Fruit fly (Drosophila melanogaster) whole organism, embryonic: Measurements from ENCODE around the gene Cyp4d1.

Source experiments
- Bteb2 ChIP-seq: fragments of 200-800 bp; sonication (Bioruptor generic); optimal IDR thresholded peaks from 2 replicates; lab custom pipeline; 2016; ENCODE audit warnings: missing biosample characterization, missing genetic modification characterization
- CG12236 ChIP-seq: fragments of 200-800 bp; sonication (Bioruptor generic); optimal IDR thresholded peaks from 2 replicates; lab custom pipeline; 2016; ENCODE audit warnings: missing biosample characterization, missing genetic modification characterization
- CG16813 ChIP-seq: fragments of 200-800 bp; sonication (Bioruptor generic); IDR thresholded peaks from 3 replicates; pipeline ENCODE4 v1.3.6; 2022; ENCODE audit warnings: missing biosample characterization, missing genetic modification characterization; ENCODE audit not compliant: partially characterized antibody
- CG17359 ChIP-seq: fragments of 200-800 bp; sonication (Bioruptor generic); optimal IDR thresholded peaks from 3 replicates; lab custom pipeline; 2018; ENCODE audit warnings: missing biosample characterization, mild to moderate bottlenecking, missing genetic modification characterization, moderate library complexity
- CG18011 ChIP-seq: fragments of 200-800 bp; sonication (Bioruptor generic); optimal IDR thresholded peaks from 2 replicates; lab custom pipeline; 2017; ENCODE audit warnings: missing biosample characterization, missing genetic modification characterization, mild to moderate bottlenecking, moderate library complexity, missing genotype
- CG1832 ChIP-seq: fragments of 200-800 bp; sonication (Bioruptor generic); optimal IDR thresholded peaks from 2 replicates; lab custom pipeline; 2017; ENCODE audit warnings: missing biosample characterization, mild to moderate bottlenecking, missing genetic modification characterization, inconsistent platforms
- CG2889 ChIP-seq: fragments of 200-800 bp; sonication (Bioruptor generic); IDR thresholded peaks from 3 replicates; pipeline ENCODE4 v1.3.6; 2022; ENCODE audit warnings: missing biosample characterization, missing genetic modification characterization
- CG30431 ChIP-seq: fragments of 200-800 bp; sonication (Bioruptor generic); optimal IDR thresholded peaks from 2 replicates; lab custom pipeline; 2017; ENCODE audit warnings: missing biosample characterization, missing genetic modification characterization
- CG3995 ChIP-seq: fragments of 200-800 bp; sonication (Bioruptor generic); optimal IDR thresholded peaks from 3 replicates; lab custom pipeline; 2016; ENCODE audit warnings: missing biosample characterization, missing genetic modification characterization
- CG4617 ChIP-seq: fragments of 200-800 bp; sonication (Bioruptor generic); optimal IDR thresholded peaks from 3 replicates; lab custom pipeline; 2016; ENCODE audit warnings: missing biosample characterization, missing genetic modification characterization, borderline replicate concordance
- CG7839 ChIP-seq: fragments of 200-800 bp; sonication (Bioruptor generic); optimal IDR thresholded peaks from 3 replicates; lab custom pipeline; 2018; ENCODE audit warnings: missing biosample characterization, mild to moderate bottlenecking, missing genetic modification characterization, moderate library complexity
- CG7963 ChIP-seq: fragments of 200-800 bp; sonication (Bioruptor generic); IDR thresholded peaks from 3 replicates; pipeline ENCODE4 v1.3.6; 2022; ENCODE audit warnings: missing biosample characterization, missing genetic modification characterization; ENCODE audit not compliant: partially characterized antibody
- CG8388 ChIP-seq: fragments of 200-800 bp; sonication (Bioruptor generic); optimal IDR thresholded peaks from 2 replicates; lab custom pipeline; 2019; ENCODE audit warnings: missing biosample characterization, mild to moderate bottlenecking, missing genetic modification characterization, moderate library complexity
- Camta ChIP-seq: fragments of 200-800 bp; sonication (Bioruptor generic); optimal IDR thresholded peaks from 2 replicates; lab custom pipeline; 2016; ENCODE audit warnings: missing biosample characterization, missing genetic modification characterization
- CkIIα-i1 ChIP-seq: fragments of 200-800 bp; sonication (Bioruptor generic); IDR thresholded peaks from 2 replicates; pipeline ENCODE4 v1.3.6; 2022; ENCODE audit warnings: missing biosample characterization, missing genetic modification characterization
- CoRest ChIP-seq: fragments of 200-800 bp; sonication (Bioruptor generic); optimal IDR thresholded peaks from 3 replicates; lab custom pipeline; 2018; ENCODE audit warnings: missing biosample characterization, mild to moderate bottlenecking, missing genetic modification characterization, moderate library complexity
- Gug ChIP-seq: fragments of 200-800 bp; sonication (Bioruptor generic); IDR thresholded peaks from 4 replicates; pipeline ENCODE4 v1.3.6; 2022; ENCODE audit warnings: missing biosample characterization, missing genetic modification characterization
- Hey ChIP-seq: fragments of 200-800 bp; sonication (Bioruptor generic); optimal IDR thresholded peaks from 3 replicates; lab custom pipeline; 2018; ENCODE audit warnings: missing biosample characterization, mild to moderate bottlenecking, missing genetic modification characterization
- Hr78 ChIP-seq, 2 experiments: fragments of 200-800 bp in 1 of 2; fragments of >200 bp in 1 of 2; sonication (Bioruptor generic) in 1 of 2; optimal IDR thresholded peaks; 2 replicates each; lab custom pipeline; 2017 to 2019; ENCODE audit warnings: missing biosample characterization in 2 of 2, missing genetic modification characterization in 2 of 2, mild to moderate bottlenecking in 1 of 2, moderate library complexity in 1 of 2
- NK7.1 ChIP-seq: fragments of 200-800 bp; sonication (Bioruptor generic); optimal IDR thresholded peaks from 3 replicates; lab custom pipeline; 2016; ENCODE audit warnings: missing biosample characterization, missing genetic modification characterization
- Scr ChIP-seq: fragments of 200-800 bp; sonication (Bioruptor generic); IDR thresholded peaks from 2 replicates; pipeline ENCODE4 v1.3.6; 2022; ENCODE audit warnings: missing biosample characterization, missing genetic modification characterization; ENCODE audit not compliant: partially characterized antibody
- Ssrp ChIP-seq: fragments of 200-800 bp; sonication (Bioruptor generic); optimal IDR thresholded peaks from 2 replicates; lab custom pipeline; 2018; ENCODE audit warnings: missing biosample characterization, mild to moderate bottlenecking, missing genetic modification characterization, moderate library complexity
- Xrp1 ChIP-seq: fragments of 200-800 bp; sonication (Bioruptor generic); IDR thresholded peaks from 2 replicates; pipeline ENCODE4 v1.3.6; 2022; ENCODE audit warnings: missing biosample characterization, missing genetic modification characterization
- ab ChIP-seq: fragments of 200-800 bp; sonication (Bioruptor generic); optimal IDR thresholded peaks from 2 replicates; lab custom pipeline; 2016; ENCODE audit warnings: missing biosample characterization, missing genetic modification characterization
- ac ChIP-seq: fragments of 200-800 bp; sonication (Bioruptor generic); optimal IDR thresholded peaks from 3 replicates; lab custom pipeline; 2017; ENCODE audit warnings: missing biosample characterization, mild to moderate bottlenecking, missing genetic modification characterization
- amos ChIP-seq: fragments of 200-800 bp; sonication (Bioruptor generic); IDR thresholded peaks from 2 replicates; pipeline ENCODE4 v1.3.6; 2022; ENCODE audit warnings: missing biosample characterization, missing genetic modification characterization; ENCODE audit not compliant: partially characterized antibody
- bigmax ChIP-seq: fragments of 200-800 bp; sonication (Bioruptor generic); optimal IDR thresholded peaks from 2 replicates; lab custom pipeline; 2018; ENCODE audit warnings: missing biosample characterization, mild to moderate bottlenecking, missing genetic modification characterization
- cad ChIP-seq: fragments of >200 bp; optimal IDR thresholded peaks from 2 replicates; lab custom pipeline; 2017; ENCODE audit warnings: missing biosample characterization, missing genetic modification characterization
- corto ChIP-seq: fragments of 200-800 bp; sonication (Bioruptor generic); optimal IDR thresholded peaks from 2 replicates; lab custom pipeline; 2016; ENCODE audit warnings: missing biosample characterization, mild to moderate bottlenecking, missing genetic modification characterization, moderate library complexity
- dati ChIP-seq: fragments of 200-800 bp; sonication (Bioruptor generic); IDR thresholded peaks from 2 replicates; pipeline ENCODE4 v1.3.6; 2022; ENCODE audit warnings: missing biosample characterization, missing genetic modification characterization
- eve ChIP-seq, 2 experiments: fragments of >200 bp; optimal IDR thresholded peaks; 2 replicates each; lab custom pipeline; 2017; ENCODE audit warnings: missing biosample characterization in 2 of 2, missing genetic modification characterization in 2 of 2
- gt ChIP-seq: fragments of 200-800 bp; sonication (Bioruptor generic); IDR thresholded peaks from 2 replicates; pipeline ENCODE4 v1.3.6; 2022; ENCODE audit warnings: missing biosample characterization, missing genetic modification characterization
- hbn ChIP-seq: fragments of 200-800 bp; sonication (Bioruptor generic); IDR thresholded peaks from 2 replicates; pipeline ENCODE4 v1.3.6; 2022; ENCODE audit warnings: missing biosample characterization, missing genetic modification characterization; ENCODE audit not compliant: partially characterized antibody
- luna ChIP-seq: fragments of 200-800 bp; sonication (Bioruptor generic); optimal IDR thresholded peaks from 2 replicates; lab custom pipeline; 2016; ENCODE audit warnings: missing biosample characterization, missing genetic modification characterization
- maf-S ChIP-seq: fragments of 200-800 bp; sonication (Bioruptor generic); optimal IDR thresholded peaks from 2 replicates; lab custom pipeline; 2016; ENCODE audit warnings: missing biosample characterization, missing genetic modification characterization
- pnt ChIP-seq: fragments of 200-800 bp; sonication (Bioruptor generic); optimal IDR thresholded peaks from 3 replicates; lab custom pipeline; 2016; ENCODE audit warnings: missing biosample characterization, missing genetic modification characterization
- sc ChIP-seq, 3 experiments: fragments of >200 bp in 2 of 3; fragments of 200-800 bp in 1 of 3; sonication (Bioruptor generic) in 1 of 3; optimal IDR thresholded peaks; 2 replicates in 2 of 3; 3 replicates in 1 of 3; lab custom pipeline; 2017; ENCODE audit warnings: mild to moderate bottlenecking in 1 of 3, missing biosample characterization in 1 of 3, missing genetic modification characterization in 1 of 3, missing genetic modification reagents in 1 of 3
- seq ChIP-seq: fragments of 200-800 bp; sonication (Bioruptor generic); IDR thresholded peaks from 2 replicates; pipeline ENCODE4 v1.3.6; 2022; ENCODE audit warnings: missing biosample characterization, missing genetic modification characterization
- sisA ChIP-seq: fragments of 200-800 bp; sonication (Bioruptor generic); IDR thresholded peaks from 2 replicates; pipeline ENCODE4 v1.3.6; 2022; ENCODE audit warnings: missing biosample characterization, missing genetic modification characterization
- sqz ChIP-seq: fragments of 200-800 bp; sonication (Bioruptor generic); optimal IDR thresholded peaks from 3 replicates; lab custom pipeline; 2018; ENCODE audit warnings: missing biosample characterization, mild to moderate bottlenecking, missing genetic modification characterization
- sug ChIP-seq: fragments of 200-800 bp; optimal IDR thresholded peaks from 2 replicates; lab custom pipeline; 2019; ENCODE audit warnings: missing biosample characterization, mild to moderate bottlenecking, missing genetic modification characterization, moderate library complexity
- tio ChIP-seq: fragments of 200-800 bp; sonication (Bioruptor generic); optimal IDR thresholded peaks from 2 replicates; lab custom pipeline; 2017; ENCODE audit warnings: missing biosample characterization, missing genetic modification characterization, inconsistent platforms
- trem ChIP-seq: fragments of 200-800 bp; optimal IDR thresholded peaks from 3 replicates; lab custom pipeline; 2019; ENCODE audit warnings: missing biosample characterization, mild to moderate bottlenecking, missing genetic modification characterization, moderate library complexity
- vnd ChIP-seq: fragments of 200-800 bp; sonication (Bioruptor generic); IDR thresholded peaks from 3 replicates; pipeline ENCODE4 v1.3.6; 2022; ENCODE audit warnings: missing biosample characterization, missing genetic modification characterization; ENCODE audit not compliant: partially characterized antibody

Gene Cyp4d1

DNA sequence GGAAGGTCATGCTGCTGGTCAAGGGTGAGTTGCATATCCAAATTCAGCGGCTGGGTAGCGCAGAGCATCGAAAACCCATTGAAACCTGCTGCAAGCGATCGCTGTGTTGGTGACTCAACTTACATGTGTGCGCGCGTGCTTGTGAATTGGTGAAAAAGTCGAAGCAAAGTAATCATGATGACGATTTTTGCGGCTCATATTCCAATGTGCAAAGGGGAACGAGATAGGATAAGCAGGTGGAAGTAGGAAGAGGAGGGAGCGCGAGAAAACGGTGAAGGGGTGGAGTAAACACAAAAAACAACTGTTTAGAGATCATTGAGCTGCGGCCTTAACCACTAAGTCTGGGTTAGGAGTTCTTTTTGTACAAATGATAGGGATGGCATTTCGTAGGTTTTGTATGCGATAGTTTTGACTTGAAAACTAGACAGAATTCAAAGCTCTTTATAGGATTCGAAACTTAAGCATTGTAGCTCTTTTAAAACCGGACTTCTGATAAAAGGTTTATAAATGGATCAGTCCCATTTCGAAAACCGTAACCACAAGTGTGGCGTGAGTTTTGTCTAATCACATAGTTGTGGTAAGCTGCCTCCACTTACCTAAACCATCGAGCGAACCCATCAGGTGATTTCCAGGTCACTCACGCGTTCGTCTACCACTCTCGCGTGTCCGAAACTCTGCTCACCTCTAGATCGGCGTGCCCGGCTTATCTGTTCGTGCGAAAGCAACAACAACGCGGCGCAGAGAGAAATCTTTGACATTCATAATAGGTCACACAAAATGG lies 16.1 kb downstream of the Cyp4d1 start (continued):
- TF ChIP-seq CoRest (tag; lab: Kevin White, UChicago) (peak; percentile 45), Hey (tag; lab: Kevin White, UChicago) (no peak), amos (GFP tag; lab: Robert Waterston, UW) (peak; percentile 68), vnd (GFP tag; lab: Robert Waterston, UW) (peak; percentile 79), tio (no peak), maf-S (peak; percentile 21), Hr78 (GFP tag; optimal IDR thresholded peaks at IDR 0.05; lab: Kevin White, UChicago) (peak in 1 of 2 experiments; percentile 87), pnt (GFP tag; lab: Kevin White, UChicago) (peak; percentile 1), CG17359 (tag; lab: Kevin White, UChicago) (peak; percentile 8), sug (peak; percentile 41), CG3995 (GFP tag; lab: Kevin White, UChicago) (peak; percentile 73), CG12236 (GFP tag; lab: Kevin White, UChicago) (no peak), Xrp1 (GFP tag; lab: Robert Waterston, UW) (0 out of 2 replicates have a peak, but pooled peaks have one; percentile 5), CG7963 (GFP tag; lab: Robert Waterston, UW) (0 out of 3 replicates have a peak, but pooled peaks have one; percentile 45), CG4617 (no peak), trem (no peak), eve (GFP tag; optimal IDR thresholded peaks at IDR 0.05; lab: Kevin White, UChicago) (no peak), CkIIα-i1 (GFP tag; lab: Robert Waterston, UW) (no peak), CG7839 (tag; lab: Kevin White, UChicago) (peak; percentile 45), Gug (GFP tag; lab: Robert Waterston, UW) (peak; percentile 30; the same call in 1 of the 4 replicates), Ssrp (tag; lab: Kevin White, UChicago) (peak; percentile 16), sc (optimal IDR thresholded peaks at IDR 0.05; lab: Kevin White, UChicago) (no peak), sc (GFP tag; optimal IDR thresholded peaks at IDR 0.05; lab: Kevin White, UChicago) (no peak), ab (GFP tag; lab: Kevin White, UChicago) (no peak), sqz (no peak), Camta (GFP tag; lab: Kevin White, UChicago) (peak; percentile 7), CG30431 (GFP tag; lab: Kevin White, UChicago) (peak; percentile 16), CG16813 (GFP tag; lab: Robert Waterston, UW) (peak; percentile 77), ac (GFP tag; lab: Kevin White, UChicago) (no peak), Bteb2 (no peak), Scr (GFP tag; lab: Robert Waterston, UW) (peak; percentile 87), corto (GFP tag; lab: Kevin White, UChicago) (peak; percentile 67), gt (GFP tag; lab: Robert Waterston, UW) (no peak), bigmax (no peak), CG18011 (GFP tag; lab: Kevin White, UChicago) (no peak), NK7.1 (GFP tag; lab: Kevin White, UChicago) (no peak), CG2889 (GFP tag; lab: Robert Waterston, UW) (no peak), hbn (peak; percentile 60), CG8388 (GFP tag; lab: Kevin White, UChicago) (no peak), sisA (peak; percentile 15; the same call in 1 of the 2 replicates), dati (GFP tag; lab: Robert Waterston, UW) (no peak), seq (GFP tag; lab: Robert Waterston, UW) (no peak), CG1832 (GFP tag; lab: Kevin White, UChicago) (no peak), luna (peak; percentile 27), cad (GFP tag; lab: Kevin White, UChicago) (no peak)
